Fruit fly (Drosophila melanogaster): ENCODE measurements around the gene CDase.

The CDase gene

dm6 chr3R:30425622-30426021, 33.7 kb upstream of the CDase start:
- TF ChIP-seq CG12768 (GFP tag; optimal IDR thresholded peaks at IDR 0.05) (peak; percentile 16), Hr96 (GFP tag; optimal IDR thresholded peaks at IDR 0.05) (no peak)

DNA sequence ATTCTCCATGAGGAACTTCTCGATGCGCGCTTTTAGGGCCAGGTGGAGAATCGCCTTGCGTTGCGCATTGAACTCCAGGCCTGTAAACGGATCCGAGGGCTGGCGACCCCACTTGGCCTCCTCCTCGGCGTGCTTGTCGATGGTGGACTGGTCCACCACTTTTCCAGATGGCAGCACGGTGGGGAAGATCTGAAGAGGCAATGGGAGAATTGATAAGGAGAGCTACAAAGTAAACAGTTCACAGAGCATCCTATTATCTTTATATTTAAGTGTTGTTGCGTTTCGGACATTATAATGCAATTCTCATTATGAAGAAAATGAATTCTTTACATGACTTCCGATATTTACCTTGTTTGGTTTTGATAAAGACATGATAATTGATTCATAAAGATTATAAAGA, 32.7 kb upstream of the CDase start:
- TF ChIP-seq CG33017 (tag; optimal IDR thresholded peaks at IDR 0.05) (no peak), bab1 (GFP tag; optimal IDR thresholded peaks at IDR 0.05) (no peak), CG11617 (GFP tag; optimal IDR thresholded peaks at IDR 0.05) (no peak), Crg-1 (GFP tag; optimal IDR thresholded peaks at IDR 0.05) (no peak), cic (GFP tag; optimal IDR thresholded peaks at IDR 0.05) (no peak), CG12768 (GFP tag; optimal IDR thresholded peaks at IDR 0.05) (no peak), CG14711 (tag; optimal IDR thresholded peaks at IDR 0.05) (no peak), ovo (GFP tag; optimal IDR thresholded peaks at IDR 0.05) (no peak), pad (GFP tag; optimal IDR thresholded peaks at IDR 0.05) (no peak), CG5204 (GFP tag; optimal IDR thresholded peaks at IDR 0.05) (no peak), toe (GFP tag; optimal IDR thresholded peaks at IDR 0.05) (no peak), cnc (optimal IDR thresholded peaks at IDR 0.05) (no peak), CG7045 (GFP tag; optimal IDR thresholded peaks at IDR 0.05) (no peak), Mnt (GFP tag; optimal IDR thresholded peaks at IDR 0.05) (no peak), CG7101 (tag; optimal IDR thresholded peaks at IDR 0.05) (no peak)

- peak; percentile 46 for TF ChIP-seq cic (GFP tag; optimal IDR thresholded peaks at IDR 0.05)
- TF ChIP-seq CG14711 (tag; optimal IDR thresholded peaks at IDR 0.05): no peak
- TF ChIP-seq CG33017 (tag; optimal IDR thresholded peaks at IDR 0.05): peak; percentile 13
- peak; percentile 80 for TF ChIP-seq toe (GFP tag; optimal IDR thresholded peaks at IDR 0.05)
- peak; percentile 23 for TF ChIP-seq CG7045 (GFP tag; optimal IDR thresholded peaks at IDR 0.05)
- TF ChIP-seq Hr96 (GFP tag; optimal IDR thresholded peaks at IDR 0.05): peak; percentile 47
- TF ChIP-seq CG1620 (GFP tag; optimal IDR thresholded peaks at IDR 0.05): peak; percentile 1
- no peak for TF ChIP-seq pad (GFP tag; optimal IDR thresholded peaks at IDR 0.05)
- peak; percentile 15 for TF ChIP-seq tj (GFP tag; optimal IDR thresholded peaks at IDR 0.05)
- TF ChIP-seq CG11617 (GFP tag; optimal IDR thresholded peaks at IDR 0.05): peak; percentile 36
- TF ChIP-seq ovo (GFP tag; optimal IDR thresholded peaks at IDR 0.05): no peak
- TF ChIP-seq Mnt (GFP tag; optimal IDR thresholded peaks at IDR 0.05): peak; percentile 39
- TF ChIP-seq CG7101 (tag; optimal IDR thresholded peaks at IDR 0.05): no peak
- no peak for TF ChIP-seq Clk (GFP tag; optimal IDR thresholded peaks at IDR 0.05)
- TF ChIP-seq CG12768 (GFP tag; optimal IDR thresholded peaks at IDR 0.05): peak; percentile 83
- peak; percentile 67 for TF ChIP-seq bab1 (GFP tag; optimal IDR thresholded peaks at IDR 0.05)
- TF ChIP-seq CG5204 (GFP tag; optimal IDR thresholded peaks at IDR 0.05): peak; percentile 55
- no peak for TF ChIP-seq kay (GFP tag; ENCODE audit: borderline replicate concordance)
- no peak for TF ChIP-seq cnc (optimal IDR thresholded peaks at IDR 0.05)
These were observed 31.4 kb upstream of the CDase start, which contains the start of gene CG2218 for dm6 chr3R:30427805-30428359. Gene CG2218 (minus strand): TSS chr3R:30428276.

DNA sequence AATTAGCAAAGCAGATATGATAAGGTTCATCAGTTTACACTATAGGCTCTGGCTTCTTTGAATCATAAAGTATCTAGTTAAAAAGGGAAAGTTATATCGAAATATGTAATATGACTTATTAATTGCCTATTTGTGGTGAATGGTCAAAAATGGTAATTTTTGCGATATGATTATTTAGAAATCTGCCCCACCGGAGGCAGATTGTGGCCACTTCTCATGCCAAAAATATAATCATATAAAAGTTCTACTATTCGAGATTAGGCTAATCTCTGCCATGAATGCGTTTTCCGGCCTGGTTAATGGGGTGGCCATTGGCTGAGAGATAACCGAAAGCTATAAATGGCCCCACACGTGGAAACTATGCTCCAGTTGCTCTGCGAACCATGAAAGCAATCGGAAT, 30.9 kb upstream of the CDase start, which contains the start of gene CG15533:
Gene CG15533, plus strand, starts transcription at position 362 of the 400 bp plus-strand sequence.
- TF ChIP-seq CG33017 (tag; optimal IDR thresholded peaks at IDR 0.05) (no peak), bab1 (GFP tag; optimal IDR thresholded peaks at IDR 0.05) (no peak), cic (GFP tag; optimal IDR thresholded peaks at IDR 0.05) (no peak), CG11617 (GFP tag; optimal IDR thresholded peaks at IDR 0.05) (no peak), CG7101 (tag; optimal IDR thresholded peaks at IDR 0.05) (no peak), ovo (GFP tag; optimal IDR thresholded peaks at IDR 0.05) (no peak), Clk (GFP tag; optimal IDR thresholded peaks at IDR 0.05) (no peak), CG14711 (tag; optimal IDR thresholded peaks at IDR 0.05) (no peak), CG1620 (GFP tag; optimal IDR thresholded peaks at IDR 0.05) (no peak), cnc (optimal IDR thresholded peaks at IDR 0.05) (no peak), CG7045 (GFP tag; optimal IDR thresholded peaks at IDR 0.05) (no peak), Hr96 (GFP tag; optimal IDR thresholded peaks at IDR 0.05) (no peak), Mnt (GFP tag; optimal IDR thresholded peaks at IDR 0.05) (no peak), tj (GFP tag; optimal IDR thresholded peaks at IDR 0.05) (no peak)

DNA sequence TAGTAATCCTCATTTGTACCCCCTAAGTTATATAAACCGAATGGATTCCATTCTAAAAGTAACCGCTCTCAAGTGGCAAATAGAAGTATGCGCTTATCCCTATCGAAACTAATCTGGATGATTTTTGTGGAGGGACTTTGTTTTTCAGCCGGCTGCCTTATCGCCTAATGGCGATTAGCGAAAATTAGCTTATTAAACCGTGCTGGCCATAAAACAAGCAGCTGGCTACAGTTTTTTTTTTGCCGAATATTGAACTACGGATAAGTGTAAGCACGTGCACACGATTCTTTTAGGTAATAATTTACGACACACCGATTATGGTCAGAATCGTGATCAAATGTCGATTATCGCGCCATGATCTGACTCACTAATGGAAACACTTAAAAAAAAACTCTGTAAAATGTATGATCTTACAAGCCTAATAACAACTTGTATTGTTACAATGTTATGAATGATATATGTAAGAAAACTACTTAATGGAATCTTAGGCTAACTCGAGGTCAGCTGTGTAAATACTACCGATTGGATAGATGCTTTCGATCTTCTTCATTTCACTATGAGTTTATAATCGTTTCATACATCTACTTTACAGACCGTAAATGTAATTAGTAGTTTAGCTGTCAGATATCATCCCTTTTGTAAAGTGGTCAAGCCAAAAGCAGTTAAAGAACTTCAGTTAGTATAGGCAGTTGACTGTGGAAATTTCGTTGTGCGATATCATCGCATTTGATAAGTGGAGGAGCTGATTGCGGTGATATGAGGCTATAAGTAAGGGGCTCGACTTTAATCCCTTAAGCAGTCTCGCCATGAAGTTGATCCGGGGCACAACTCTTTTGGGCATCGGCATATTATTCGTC, 27.8 kb upstream of the CDase start, which contains the start of gene CG15534:
Gene CG15534, plus strand, starts transcription at position 807 of the 857 bp plus-strand sequence.
- TF ChIP-seq Hr96 (GFP tag; optimal IDR thresholded peaks at IDR 0.05): no peak
- TF ChIP-seq CG1620 (GFP tag; optimal IDR thresholded peaks at IDR 0.05): no peak
- no peak for TF ChIP-seq CG12768 (GFP tag; optimal IDR thresholded peaks at IDR 0.05)
- no peak for TF ChIP-seq CG5204 (GFP tag; optimal IDR thresholded peaks at IDR 0.05)

DNA sequence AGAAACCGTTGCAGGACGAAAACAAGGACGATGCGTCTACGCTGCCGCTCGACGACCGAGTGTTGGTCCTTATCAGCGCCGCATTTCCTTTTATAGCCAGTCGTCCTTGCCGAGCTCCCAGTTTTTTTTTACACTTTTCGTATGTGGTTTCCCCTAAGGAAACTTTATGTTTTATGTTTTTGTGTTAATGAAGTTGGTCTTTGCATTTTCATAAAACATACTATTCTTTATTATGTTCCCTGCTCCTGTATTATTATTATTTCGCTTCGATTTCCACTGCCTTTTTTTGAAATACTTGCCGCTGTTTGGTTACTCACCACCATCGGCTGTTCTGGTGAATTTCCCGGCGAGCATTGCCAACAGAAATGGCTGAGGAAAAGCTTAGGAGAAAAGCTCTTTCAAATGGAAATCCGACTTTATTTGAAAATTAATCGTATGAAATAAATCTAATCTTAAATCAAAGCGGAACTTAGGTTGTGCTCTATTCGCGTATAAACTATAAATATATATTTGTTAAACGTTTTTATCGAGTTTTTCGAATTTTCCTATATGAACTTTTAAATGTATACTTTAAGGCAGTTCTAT, 15.7 kb upstream of the CDase start, which contains the start of gene CG15537:
Gene CG15537, minus strand, starts transcription at position 51 of the 585 bp plus-strand sequence.
- TF ChIP-seq CG7101 (tag; optimal IDR thresholded peaks at IDR 0.05): no peak
- TF ChIP-seq cic (GFP tag; optimal IDR thresholded peaks at IDR 0.05): no peak
- no peak for TF ChIP-seq tj (GFP tag; optimal IDR thresholded peaks at IDR 0.05)
- TF ChIP-seq kay (GFP tag; ENCODE audit: borderline replicate concordance): peak; percentile 86
- no peak for TF ChIP-seq CG14711 (tag; optimal IDR thresholded peaks at IDR 0.05)
